Worm (Caenorhabditis elegans) whole organism, L4 larva: ENCODE results near the gene best-2.

ENCODE experiments used
- F37D6.2 ChIP-seq: sonication (generic microtip); optimal IDR thresholded peaks from 2 replicates; lab custom pipeline; 2016; ENCODE audit warnings: mild to moderate bottlenecking, missing genetic modification characterization, missing compliant biosample characterization
- F44E2.7 ChIP-seq: fragments of 200-800 bp; sonication (Bioruptor generic); IDR thresholded peaks from 2 replicates; pipeline ENCODE4 v2.1.2; 2022; ENCODE audit warnings: missing genetic modification characterization, missing compliant biosample characterization
- F49E8.2 ChIP-seq: sonication (generic microtip); optimal IDR thresholded peaks from 2 replicates; lab custom pipeline; 2016; ENCODE audit warnings: missing compliant biosample characterization, mild to moderate bottlenecking, missing genetic modification characterization, borderline replicate concordance
- R02D3.7 ChIP-seq: fragments of 150-350 bp; sonication (generic microtip); optimal IDR thresholded peaks from 3 replicates; lab custom pipeline; 2014; ENCODE audit warnings: missing biosample characterization, missing genetic modification characterization
- T20F7.1 ChIP-seq: fragments of 200-800 bp; sonication (Bioruptor generic); optimal IDR thresholded peaks from 2 replicates; lab custom pipeline; 2018; ENCODE audit warnings: mild to moderate bottlenecking, missing genetic modification characterization, missing compliant biosample characterization
- Y5F2A.4 ChIP-seq: fragments of 200-800 bp; sonication (Bioruptor generic); optimal IDR thresholded peaks from 2 replicates; lab custom pipeline; 2018; ENCODE audit warnings: mild to moderate bottlenecking, missing genetic modification characterization, missing compliant biosample characterization
- Y75B8A.6 ChIP-seq: fragments of 200-800 bp; sonication (Bioruptor generic); IDR thresholded peaks from 2 replicates; pipeline ENCODE4 v1.3.6; 2022; ENCODE audit warnings: missing genetic modification reagents, missing genetic modification characterization, missing compliant biosample characterization
- ZK546.5 ChIP-seq, 2 experiments: sonication (generic microtip); optimal IDR thresholded peaks; 2 replicates each; lab custom pipeline; 2017; ENCODE audit warnings: missing biosample characterization in 2 of 2, missing genetic modification characterization in 2 of 2
- aha-1 ChIP-seq: fragments of 150-350 bp; peaks from one replicate; lab custom pipeline; 2014; ENCODE audit warnings: missing biosample characterization, missing genetic modification characterization
- aly-2 ChIP-seq: sonication (generic microtip); optimal IDR thresholded peaks from 2 replicates; lab custom pipeline; 2018; ENCODE audit warnings: missing biosample characterization, missing genetic modification characterization
- arid-1 ChIP-seq: fragments of 200-800 bp; sonication (Bioruptor generic); conservative IDR thresholded peaks from 2 replicates; pipeline ENCODE4 v1.3.6; 2022; ENCODE audit warnings: missing genetic modification reagents, missing genetic modification characterization, missing compliant biosample characterization
- ceh-20 ChIP-seq: fragments of 200-800 bp; sonication (Bioruptor generic); IDR thresholded peaks from 2 replicates; pipeline ENCODE4 v1.3.6; 2022; ENCODE audit warnings: missing genetic modification reagents, missing genetic modification characterization, missing compliant biosample characterization
- ceh-32 ChIP-seq: sonication (generic microtip); optimal IDR thresholded peaks from 2 replicates; lab custom pipeline; 2016; ENCODE audit warnings: mild to moderate bottlenecking, missing genetic modification characterization, missing compliant biosample characterization; ENCODE audit not compliant: poor library complexity
- ces-1 ChIP-seq: fragments of 150-350 bp; sonication (generic microtip); optimal IDR thresholded peaks from 4 replicates; lab custom pipeline; 2014; ENCODE audit warnings: missing biosample characterization, missing genetic modification reagents, missing genetic modification characterization
- daf-12 ChIP-seq: fragments of 150-350 bp; optimal IDR thresholded peaks from 2 replicates; lab custom pipeline; 2014; ENCODE audit warnings: missing biosample characterization, missing genetic modification reagents, missing genetic modification characterization
- daf-8 ChIP-seq: fragments of 200-800 bp; sonication (Bioruptor generic); IDR thresholded peaks from 2 replicates; pipeline ENCODE4 v1.3.6; 2022; ENCODE audit warnings: missing genetic modification characterization, missing compliant biosample characterization
- dmd-6 ChIP-seq: fragments of 200-800 bp; sonication (Bioruptor generic); IDR thresholded peaks from 2 replicates; pipeline ENCODE4 v1.3.6; 2022; ENCODE audit warnings: missing genetic modification reagents, missing genetic modification characterization, missing compliant biosample characterization
- duxl-1 ChIP-seq: sonication (generic microtip); optimal IDR thresholded peaks from 2 replicates; lab custom pipeline; 2016; ENCODE audit warnings: mild to moderate bottlenecking, missing genetic modification characterization, moderate library complexity, missing compliant biosample characterization; ENCODE audit not compliant: poor library complexity
- dve-1 ChIP-seq: sonication (generic microtip); optimal IDR thresholded peaks from 2 replicates; lab custom pipeline; 2017; ENCODE audit warnings: antibody characterized with exemption, mild to moderate bottlenecking, missing genetic modification characterization, missing compliant biosample characterization; ENCODE audit not compliant: insufficient read depth
- egl-43 ChIP-seq: fragments of 200-800 bp; sonication (Bioruptor generic); IDR thresholded peaks from 2 replicates; pipeline ENCODE4 v1.3.6; 2022; ENCODE audit warnings: missing genetic modification reagents, missing genetic modification characterization, missing compliant biosample characterization
- hlh-11 ChIP-seq: fragments of 200-800 bp; sonication (Bioruptor generic); optimal IDR thresholded peaks from 2 replicates; lab custom pipeline; 2018; ENCODE audit warnings: mild to moderate bottlenecking, missing genetic modification characterization, missing compliant biosample characterization
- lim-7 ChIP-seq: fragments of 200-800 bp; sonication (Bioruptor generic); IDR thresholded peaks from 2 replicates; pipeline ENCODE4 v1.3.6; 2022; ENCODE audit warnings: missing genetic modification characterization, missing compliant biosample characterization
- lin-29 ChIP-seq: fragments of 200-800 bp; sonication (Bioruptor generic); IDR thresholded peaks from 2 replicates; pipeline ENCODE4 v1.3.6; 2022; ENCODE audit warnings: missing genetic modification reagents, missing genetic modification characterization, missing compliant biosample characterization
- lin-39 ChIP-seq: fragments of 150-350 bp; optimal IDR thresholded peaks from 2 replicates; lab custom pipeline; 2014; ENCODE audit warnings: missing biosample characterization, missing genetic modification reagents, missing genetic modification characterization
- lir-3 ChIP-seq: sonication (generic microtip); optimal IDR thresholded peaks from 2 replicates; lab custom pipeline; 2016; ENCODE audit warnings: mild to moderate bottlenecking, missing genetic modification characterization, missing compliant biosample characterization
- mes-2 ChIP-seq: sonication (generic microtip); optimal IDR thresholded peaks from 2 replicates; lab custom pipeline; 2016; ENCODE audit warnings: missing genotype, mild to moderate bottlenecking, missing genetic modification characterization, missing compliant biosample characterization; ENCODE audit not compliant: poor library complexity, severe bottlenecking
- mxl-2 ChIP-seq: fragments of 200-800 bp; sonication (Bioruptor generic); conservative IDR thresholded peaks from 2 replicates; pipeline ENCODE4 v1.3.6; 2022; ENCODE audit warnings: missing genetic modification reagents, missing genetic modification characterization, missing compliant biosample characterization
- nhr-11 ChIP-seq: fragments of 150-350 bp; optimal IDR thresholded peaks from 2 replicates; lab custom pipeline; 2014; ENCODE audit warnings: missing biosample characterization, missing genetic modification characterization
- nhr-237 ChIP-seq: sonication (generic microtip); optimal IDR thresholded peaks from 2 replicates; lab custom pipeline; 2017; ENCODE audit warnings: missing biosample characterization, missing genetic modification characterization
- nhr-28 ChIP-seq: fragments of 150-350 bp; optimal IDR thresholded peaks from 2 replicates; lab custom pipeline; 2014; ENCODE audit warnings: missing biosample characterization, missing genetic modification characterization
- nhr-42 ChIP-seq: fragments of 200-800 bp; sonication (Bioruptor generic); IDR thresholded peaks from 2 replicates; pipeline ENCODE4 v1.3.6; 2022; ENCODE audit warnings: missing genetic modification characterization, missing compliant biosample characterization
- nhr-48 ChIP-seq: sonication (generic microtip); optimal IDR thresholded peaks from 2 replicates; lab custom pipeline; 2016; ENCODE audit warnings: mild to moderate bottlenecking, missing genetic modification characterization, missing compliant biosample characterization
- pha-4 ChIP-seq, 2 experiments: fragments of 150-350 bp in 1 of 2; fragments of 200-800 bp in 1 of 2; sonication (Bioruptor generic) in 1 of 2; IDR thresholded peaks in 1 of 2; optimal IDR thresholded peaks in 1 of 2; 2 replicates each; pipeline versions ENCODE4 v1.3.6 to Lab custom; 2014 to 2022; ENCODE audit warnings: missing genetic modification characterization in 2 of 2, missing genetic modification reagents in 2 of 2, missing biosample characterization in 1 of 2, missing compliant biosample characterization in 1 of 2
- sdz-12 ChIP-seq: fragments of 200-800 bp; sonication (Bioruptor generic); optimal IDR thresholded peaks from 2 replicates; lab custom pipeline; 2018; ENCODE audit warnings: mild to moderate bottlenecking, missing genetic modification characterization, missing compliant biosample characterization
- set-16 ChIP-seq: fragments of 200-800 bp; sonication (Bioruptor generic); IDR thresholded peaks from 2 replicates; pipeline ENCODE4 v1.3.6; 2022; ENCODE audit warnings: missing genetic modification reagents, missing genetic modification characterization, missing compliant biosample characterization
- snpc-4 ChIP-seq: fragments of 150-350 bp; optimal IDR thresholded peaks from 2 replicates; lab custom pipeline; 2014; ENCODE audit warnings: missing biosample characterization, missing genetic modification characterization
- tag-97 ChIP-seq: fragments of 200-800 bp; sonication (Bioruptor generic); IDR thresholded peaks from 2 replicates; pipeline ENCODE4 v1.3.6; 2022; ENCODE audit warnings: missing genetic modification characterization, missing compliant biosample characterization
- unc-62 ChIP-seq, 3 experiments: fragments of 150-350 bp in 1 of 3; sonication (generic microtip); optimal IDR thresholded peaks in 2 of 3; peaks in 1 of 3; 1 replicate in 1 of 3; 2 replicates in 2 of 3; lab custom pipeline; 2014 to 2017; ENCODE audit warnings: missing biosample characterization in 3 of 3, missing genetic modification characterization in 3 of 3, missing genetic modification reagents in 3 of 3, missing genotype in 1 of 3
- vab-7 ChIP-seq: fragments of 200-800 bp; sonication (Bioruptor generic); IDR thresholded peaks from 2 replicates; pipeline ENCODE4 v1.3.6; 2022; ENCODE audit warnings: missing genetic modification reagents, missing genetic modification characterization, missing compliant biosample characterization
- zag-1 ChIP-seq: fragments of 150-350 bp; optimal IDR thresholded peaks from 2 replicates; lab custom pipeline; 2014; ENCODE audit warnings: missing biosample characterization, missing genetic modification characterization
- zip-11 ChIP-seq: fragments of 200-800 bp; sonication (Bioruptor generic); IDR thresholded peaks from 2 replicates; pipeline ENCODE4 v1.3.6; 2022; ENCODE audit warnings: missing genetic modification characterization, missing compliant biosample characterization
- ztf-11 ChIP-seq: fragments of 150-350 bp; optimal IDR thresholded peaks from 2 replicates; lab custom pipeline; 2014; ENCODE audit warnings: missing biosample characterization, missing genetic modification characterization

Gene best-2

ce11 chrIV:13089671-13090242 lies 23.1 kb downstream of the best-2 start:
- TF ChIP-seq egl-43 (GFP tag; lab: Robert Waterston, UW), result 0 out of 2 replicates have a peak, but pooled peaks have one; percentile 5
- TF ChIP-seq pha-4 (GFP tag; IDR thresholded peaks at IDR 0.05; lab: Robert Waterston, UW), result no peak
- TF ChIP-seq pha-4 (tag; optimal IDR thresholded peaks at IDR 0.05; lab: Kevin White, UChicago), result no peak
- peak; percentile 95 for TF ChIP-seq set-16 (GFP tag; lab: Robert Waterston, UW)
- TF ChIP-seq ceh-20 (GFP tag; lab: Robert Waterston, UW), result no peak
- no peak for TF ChIP-seq mxl-2

- TF ChIP-seq ZK546.5 (tag; optimal IDR thresholded peaks at IDR 0.05; lab: Kevin White, UChicago), result no peak
- TF ChIP-seq ztf-11, result no peak
- TF ChIP-seq zag-1 (tag; lab: Kevin White, UChicago), result no peak
- no peak for TF ChIP-seq ceh-32
- TF ChIP-seq F37D6.2 (tag; lab: Kevin White, UChicago), result no peak
- TF ChIP-seq lir-3 (tag; lab: Kevin White, UChicago), result no peak
- TF ChIP-seq mes-2 (tag; lab: Kevin White, UChicago), result no peak
- no peak for TF ChIP-seq dmd-6 (GFP tag; lab: Robert Waterston, UW)
- TF ChIP-seq hlh-11 (tag; lab: Kevin White, UChicago), result no peak
- no peak for TF ChIP-seq nhr-28 (tag; lab: Kevin White, UChicago)
- no peak for TF ChIP-seq ces-1
- no peak for TF ChIP-seq arid-1 (GFP tag; lab: Robert Waterston, UW)
- no peak for TF ChIP-seq T20F7.1 (GFP tag; lab: Kevin White, UChicago)
- no peak for TF ChIP-seq duxl-1 (tag; lab: Kevin White, UChicago)
- TF ChIP-seq, all 104 proteins: peak for 0
Observed at ce11 chrIV:13086705-13087104, 26.2 kb downstream of the best-2 start, which contains the start of gene spin-2. spin-2 (plus strand) TSS chrIV:13087005.

- TF ChIP-seq unc-62 (GFP tag; optimal IDR thresholded peaks at IDR 0.05 in 1 of 2; lab: Kevin White, UChicago) (peak in 1 of 2 experiments; percentile 91), unc-62 (tag; optimal IDR thresholded peaks at IDR 0.05; lab: Kevin White, UChicago) (no peak), pha-4 (GFP tag; IDR thresholded peaks at IDR 0.05; lab: Robert Waterston, UW) (no peak), pha-4 (tag; optimal IDR thresholded peaks at IDR 0.05; lab: Kevin White, UChicago) (no peak), vab-7 (GFP tag; lab: Robert Waterston, UW) (no peak), Y75B8A.6 (GFP tag; lab: Robert Waterston, UW) (no peak)
Observed at ce11 chrIV:13085675-13086074, 27.2 kb downstream of the best-2 start.

ce11 chrIV:13082836-13083763 lies 29.8 kb downstream of the best-2 start:
- TF ChIP-seq dmd-6 (GFP tag; lab: Robert Waterston, UW), result 0 out of 2 replicates have a peak, but pooled peaks have one; percentile 18
- no peak for TF ChIP-seq zip-11
- TF ChIP-seq F49E8.2 (tag; lab: Kevin White, UChicago), result no peak
- TF ChIP-seq hlh-11 (tag; lab: Kevin White, UChicago), result no peak
- TF ChIP-seq tag-97 (GFP tag; lab: Robert Waterston, UW), result no peak
- no peak for TF ChIP-seq nhr-42 (GFP tag; lab: Robert Waterston, UW)
- TF ChIP-seq nhr-11 (tag; lab: Kevin White, UChicago), result no peak
- no peak for TF ChIP-seq snpc-4 (tag; lab: Kevin White, UChicago)
- no peak for TF ChIP-seq daf-12
- peak; percentile 85 for TF ChIP-seq aha-1
- no peak for TF ChIP-seq lin-39 (tag; lab: Kevin White, UChicago)
- TF ChIP-seq dve-1 (tag; lab: Kevin White, UChicago), result peak; percentile 39
- TF ChIP-seq nhr-237 (tag; lab: Kevin White, UChicago), result no peak
- no peak for TF ChIP-seq aly-2 (tag; lab: Kevin White, UChicago)
- no peak for TF ChIP-seq sdz-12 (GFP tag; lab: Kevin White, UChicago)
- no peak for TF ChIP-seq daf-8
- no peak for TF ChIP-seq Y5F2A.4 (GFP tag; lab: Kevin White, UChicago)
- no peak for TF ChIP-seq R02D3.7 (tag; lab: Kevin White, UChicago)
- TF ChIP-seq ceh-20 (GFP tag; lab: Robert Waterston, UW), result peak; percentile 41; the same call in 1 of the 2 replicates
- peak; percentile 1 for TF ChIP-seq nhr-48 (tag; lab: Kevin White, UChicago)
- no peak for TF ChIP-seq F44E2.7 (GFP tag; lab: Robert Waterston, UW)
- TF ChIP-seq lim-7 (GFP tag; lab: Robert Waterston, UW), result 0 out of 2 replicates have a peak, but pooled peaks have one; percentile 38
- no peak for TF ChIP-seq lin-29 (GFP tag; lab: Robert Waterston, UW)
